Fruit fly (Drosophila melanogaster): ENCODE measurements around the gene CG31371.

CG31371 gene

dm6 chr3R:30540196-30540595 lies 36.9 kb upstream of the CG31371 start (continued):
- TF ChIP-seq CG34224 (GFP tag; IDR thresholded peaks at IDR 0.05; ENCODE audit: partially characterized antibody), result no peak
- peak; percentile 90 for TF ChIP-seq CG14667 (GFP tag; IDR thresholded peaks at IDR 0.05)
- peak in 1 of 2 experiments; percentile 41 for TF ChIP-seq crp (GFP tag; optimal IDR thresholded peaks at IDR 0.05)
- TF ChIP-seq gsb (GFP tag; IDR thresholded peaks at IDR 0.05), result peak; percentile 89
- TF ChIP-seq CG9215 (GFP tag; IDR thresholded peaks at IDR 0.05), result peak; percentile 87
- peak; percentile 93 for TF ChIP-seq org-1 (GFP tag; optimal IDR thresholded peaks at IDR 0.05)
- peak; percentile 99 for TF ChIP-seq Med (GFP tag)
- peak; percentile 66 for TF ChIP-seq Jarid2 (GFP tag; optimal IDR thresholded peaks at IDR 0.05)
- peak; percentile 95 for TF ChIP-seq Ada2b (GFP tag; IDR thresholded peaks at IDR 0.05)
- peak; percentile 93 for TF ChIP-seq Fer2 (tag; optimal IDR thresholded peaks at IDR 0.05)
- peak; percentile 78 for TF ChIP-seq CG32767 (GFP tag; IDR thresholded peaks at IDR 0.05)
- TF ChIP-seq insv (GFP tag; optimal IDR thresholded peaks at IDR 0.05), result peak in 1 of 2 experiments; percentile 33
- peak; percentile 92 for TF ChIP-seq CG13894 (tag; optimal IDR thresholded peaks at IDR 0.05)
- no peak for TF ChIP-seq CG2129 (GFP tag; IDR thresholded peaks at IDR 0.05; ENCODE audit: partially characterized antibody)
- TF ChIP-seq CG14441 (GFP tag; IDR thresholded peaks at IDR 0.05), result peak; percentile 95
- peak; percentile 92 for TF ChIP-seq ken (GFP tag; IDR thresholded peaks at IDR 0.05)
- TF ChIP-seq CG8089 (GFP tag; optimal IDR thresholded peaks at IDR 0.05), result peak; percentile 91
- TF ChIP-seq H15 (GFP tag; IDR thresholded peaks at IDR 0.05), result peak; percentile 91
- TF ChIP-seq sna (GFP tag; IDR thresholded peaks at IDR 0.05; ENCODE audit: partially characterized antibody), result no peak
- peak; percentile 92 for TF ChIP-seq CG9876 (GFP tag; optimal IDR thresholded peaks at IDR 0.05)
- peak; percentile 92 for TF ChIP-seq CG1792 (GFP tag; optimal IDR thresholded peaks at IDR 0.05)
- peak; percentile 85 for TF ChIP-seq Dip3 (GFP tag; optimal IDR thresholded peaks at IDR 0.05)
- peak; percentile 61 for TF ChIP-seq trem (tag; optimal IDR thresholded peaks at IDR 0.05)
- TF ChIP-seq CG6175 (GFP tag; IDR thresholded peaks at IDR 0.05), result peak; percentile 86
- peak; percentile 94 for TF ChIP-seq CG3847 (GFP tag; IDR thresholded peaks at IDR 0.05)
- TF ChIP-seq Lim3 (GFP tag; IDR thresholded peaks at IDR 0.05), result peak; percentile 81
- peak; percentile 90 for TF ChIP-seq CG18764 (GFP tag; optimal IDR thresholded peaks at IDR 0.05)
- peak; percentile 80 for TF ChIP-seq CG11696 (GFP tag; IDR thresholded peaks at IDR 0.05)
- TF ChIP-seq CG11093 (GFP tag; IDR thresholded peaks at IDR 0.05), result peak; percentile 85; the same call in 2 of the 3 replicates
- TF ChIP-seq CG4854 (GFP tag; optimal IDR thresholded peaks at IDR 0.05), result peak; percentile 87
- peak; percentile 95 for TF ChIP-seq Fer3 (tag; optimal IDR thresholded peaks at IDR 0.05)
- TF ChIP-seq CG6272 (GFP tag; IDR thresholded peaks at IDR 0.05), result peak; percentile 85
- no peak for TF ChIP-seq lov (optimal IDR thresholded peaks at IDR 0.05)
- TF ChIP-seq lov (GFP tag; IDR thresholded peaks at IDR 0.05), result peak; percentile 90
- TF ChIP-seq HLH3B (GFP tag; IDR thresholded peaks at IDR 0.05), result peak; percentile 95
- TF ChIP-seq CG1024 (GFP tag; IDR thresholded peaks at IDR 0.05), result peak; percentile 84
- TF ChIP-seq bsh (GFP tag; optimal IDR thresholded peaks at IDR 0.05), result peak; percentile 13 to 93
- peak; percentile 92 for TF ChIP-seq CG16863 (GFP tag; optimal IDR thresholded peaks at IDR 0.05)
- no peak for TF ChIP-seq HLH4C (GFP tag; IDR thresholded peaks at IDR 0.05; ENCODE audit: partially characterized antibody)
- peak; percentile 87 for TF ChIP-seq CG12236 (GFP tag; optimal IDR thresholded peaks at IDR 0.05)
- peak; percentile 86 for TF ChIP-seq CG13123 (GFP tag; optimal IDR thresholded peaks at IDR 0.05)
- no peak for TF ChIP-seq pros (GFP tag; optimal IDR thresholded peaks at IDR 0.05)
- peak; percentile 90 for TF ChIP-seq tgo (GFP tag; IDR thresholded peaks at IDR 0.05)
- TF ChIP-seq CG11560 (tag; IDR thresholded peaks at IDR 0.05), result peak; percentile 84
- no peak for TF ChIP-seq hb (GFP tag; IDR thresholded peaks at IDR 0.05; ENCODE audit: partially characterized antibody)
- TF ChIP-seq ham (GFP tag; IDR thresholded peaks at IDR 0.05), result peak; percentile 83
- peak; percentile 78 for TF ChIP-seq CG8290 (GFP tag; optimal IDR thresholded peaks at IDR 0.05)
- peak in 1 of 2 experiments; percentile 91 for TF ChIP-seq CG8290 (tag; optimal IDR thresholded peaks at IDR 0.05)
- TF ChIP-seq Dll (GFP tag; IDR thresholded peaks at IDR 0.05; ENCODE audit: partially characterized antibody), result no peak
- TF ChIP-seq sqz (GFP tag; optimal IDR thresholded peaks at IDR 0.05), result peak; percentile 72
- peak; percentile 85 for TF ChIP-seq Rx (GFP tag; IDR thresholded peaks at IDR 0.05)
- peak; percentile 48 for TF ChIP-seq Hmx (GFP tag; optimal IDR thresholded peaks at IDR 0.05)

All from whole organism, embryonic.